Worm (Caenorhabditis elegans): ENCODE data around the gene srd-59.

Gene srd-59

DNA sequence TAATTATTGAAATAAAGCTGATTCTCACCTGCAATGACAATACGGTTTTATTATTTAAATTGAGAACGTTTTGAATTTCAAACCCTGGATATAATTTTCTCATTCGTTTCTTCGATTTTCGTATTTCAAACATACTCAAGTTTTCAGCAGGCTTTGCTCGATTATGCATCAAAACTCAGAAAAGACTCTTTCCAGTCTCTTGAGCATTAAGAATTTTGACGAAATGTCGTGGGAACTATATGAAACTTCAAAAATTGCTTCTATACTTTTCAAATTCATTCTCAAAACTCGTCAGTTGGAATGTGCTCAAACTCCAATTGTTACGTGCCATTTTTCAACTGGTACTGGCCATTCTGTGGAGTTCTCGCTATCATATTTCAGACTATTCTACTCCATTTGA is at the start of gene srd-59:
srd-59 (plus strand) TSS at position 301 of the 400 bp plus-strand sequence.
- no peak for TF ChIP-seq hmg-1.1 (GFP tag; IDR thresholded peaks at IDR 0.05)
- TF ChIP-seq aly-2 (tag; optimal IDR thresholded peaks at IDR 0.05) = no peak
- no peak for TF ChIP-seq nhr-11 (tag; optimal IDR thresholded peaks at IDR 0.05)

ce11 chrII:7157415-7157814 is 48.1 kb upstream of the srd-59 start:
- TF ChIP-seq cey-2 (tag; optimal IDR thresholded peaks at IDR 0.05; ENCODE audit: borderline replicate concordance, insufficient read depth) (no peak), hif-1 (tag; optimal IDR thresholded peaks at IDR 0.05) (no peak), pqm-1 (tag; optimal IDR thresholded peaks at IDR 0.05) (peak; percentile 69), ama-1 (optimal IDR thresholded peaks at IDR 0.05) (no peak), snpc-4 (tag; optimal IDR thresholded peaks at IDR 0.05) (no peak), lin-1 (GFP tag; IDR thresholded peaks at IDR 0.05) (no peak), nhr-41 (GFP tag; IDR thresholded peaks at IDR 0.05) (no peak), pha-4 (GFP tag; IDR thresholded peaks at IDR 0.05) (no peak), pha-4 (tag; optimal IDR thresholded peaks at IDR 0.05) (peak; percentile 42), hlh-30 (tag; optimal IDR thresholded peaks at IDR 0.05; ENCODE audit: insufficient read depth) (peak; percentile 25), ceh-82 (tag; optimal IDR thresholded peaks at IDR 0.05) (no peak), nhr-77 (tag; optimal IDR thresholded peaks at IDR 0.05) (peak; percentile 68), zip-11 (GFP tag; IDR thresholded peaks at IDR 0.05) (no peak), zfp-3 (GFP tag; conservative IDR thresholded peaks at IDR 0.05) (no peak), tra-1 (GFP tag; IDR thresholded peaks at IDR 0.05) (no peak), attf-4 (tag; optimal IDR thresholded peaks at IDR 0.05) (no peak), nhr-102 (tag; optimal IDR thresholded peaks at IDR 0.05) (no peak), unc-39 (tag; optimal IDR thresholded peaks at IDR 0.05) (no peak), lim-7 (GFP tag; IDR thresholded peaks at IDR 0.05) (no peak), dve-1 (tag; optimal IDR thresholded peaks at IDR 0.05; ENCODE audit: insufficient read depth) (peak; percentile 57), mdl-1 (tag; optimal IDR thresholded peaks at IDR 0.05) (peak in 1 of 2 experiments; percentile 39), dmd-6 (GFP tag; IDR thresholded peaks at IDR 0.05) (peak; percentile 78), madf-9 (GFP tag; conservative IDR thresholded peaks at IDR 0.05) (no peak), mes-2 (tag; optimal IDR thresholded peaks at IDR 0.05; ENCODE audit: poor library complexity, severe bottlenecking) (no peak), php-3 (GFP tag; IDR thresholded peaks at IDR 0.05) (peak; percentile 68), T20F7.1 (GFP tag; optimal IDR thresholded peaks at IDR 0.05) (peak; percentile 11), daf-16 (GFP tag; optimal IDR thresholded peaks at IDR 0.05) (no peak), daf-16 (tag; optimal IDR thresholded peaks at IDR 0.05) (peak; percentile 95), nhr-48 (tag; optimal IDR thresholded peaks at IDR 0.05) (peak; percentile 19), nhr-11 (tag; optimal IDR thresholded peaks at IDR 0.05) (no peak), zag-1 (tag; optimal IDR thresholded peaks at IDR 0.05) (no peak), rbr-2 (tag; optimal IDR thresholded peaks at IDR 0.05) (no peak), hlh-11 (tag; optimal IDR thresholded peaks at IDR 0.05) (peak; percentile 75), ctbp-1 (GFP tag; IDR thresholded peaks at IDR 0.05) (no peak), lsy-2 (tag; optimal IDR thresholded peaks at IDR 0.05) (peak in 1 of 2 experiments; percentile 36), daf-19 (GFP tag; conservative IDR thresholded peaks at IDR 0.05) (no peak), Y105C5A.15 (GFP tag; IDR thresholded peaks at IDR 0.05) (no peak), ztf-7 (tag; optimal IDR thresholded peaks at IDR 0.05) (no peak), D1046.2 (GFP tag; IDR thresholded peaks at IDR 0.05) (no peak), daf-12 (tag; optimal IDR thresholded peaks at IDR 0.05) (no peak), nhr-28 (tag; optimal IDR thresholded peaks at IDR 0.05) (peak; percentile 93), saeg-2 (GFP tag; IDR thresholded peaks at IDR 0.05) (no peak), unc-62 (GFP tag; optimal IDR thresholded peaks at IDR 0.05 in 1 of 2) (peak in 1 of 2 experiments; percentile 69), unc-62 (tag; optimal IDR thresholded peaks at IDR 0.05) (no peak), mxl-3 (GFP tag; optimal IDR thresholded peaks at IDR 0.05) (peak; percentile 33), mxl-2 (GFP tag; conservative IDR thresholded peaks at IDR 0.05) (peak; percentile 79; the same call in 1 of the 2 replicates), lin-29 (GFP tag; IDR thresholded peaks at IDR 0.05) (no peak), madf-5 (GFP tag; IDR thresholded peaks at IDR 0.05) (no peak)
